Worm (Caenorhabditis elegans): ENCODE measurements around the gene Y22D7AL.1.

ce11 chrIII:1616245-1617026, 35.8 kb upstream of the Y22D7AL.1 start:
- TF ChIP-seq F57A8.1 (GFP tag; optimal IDR thresholded peaks at IDR 0.05) (no peak), lin-35 (GFP tag; optimal IDR thresholded peaks at IDR 0.05) (no peak)
